Worm (Caenorhabditis elegans): ENCODE measurements around the gene aagr-3.
A peak's percentile ranks its signal among the peaks of the same experiment; 100 is the strongest.

The aagr-3 gene

ce11 chrV:9680260-9680659 lies 49.1 kb downstream of the aagr-3 start:
- no peak for TF ChIP-seq nhr-25 (tag; optimal IDR thresholded peaks at IDR 0.05)

- no peak for TF ChIP-seq ztf-11 (tag; optimal IDR thresholded peaks at IDR 0.05)
- peak; percentile 63 for TF ChIP-seq fos-1 (tag; optimal IDR thresholded peaks at IDR 0.05)
Measured at ce11 chrV:9679166-9679565, 50.1 kb downstream of the aagr-3 start, which contains the start of gene ZK287.9. Gene ZK287.9 (plus strand): TSS chrV:9679357.

DNA sequence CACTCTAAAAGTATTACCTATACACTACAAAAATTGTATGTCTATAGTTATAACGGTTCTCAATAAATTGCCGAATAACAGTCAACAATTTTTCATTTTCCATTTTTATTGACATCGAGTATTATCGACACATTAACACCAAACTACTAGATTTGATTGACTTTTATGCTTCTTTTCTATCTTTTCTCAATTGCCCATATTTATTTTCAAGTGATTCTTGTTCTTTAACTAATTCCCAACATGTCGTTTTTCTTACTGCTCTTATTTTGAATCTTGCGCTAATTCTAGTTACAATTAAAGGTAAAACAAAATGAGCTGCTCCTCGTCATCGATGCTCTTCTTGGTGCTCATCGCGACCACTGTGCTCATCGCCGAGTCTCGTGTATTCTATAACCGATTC lies 51.3 kb downstream of the aagr-3 start, which contains the start of gene cthd-1:
Gene cthd-1, plus strand, starts transcription at position 301 of the 400 bp plus-strand sequence.
- TF ChIP-seq nhr-6 (tag; optimal IDR thresholded peaks at IDR 0.05) (no peak), Y55F3AM.14 (GFP tag; optimal IDR thresholded peaks at IDR 0.05) (no peak), ztf-11 (tag; optimal IDR thresholded peaks at IDR 0.05) (no peak), C34F6.9 (tag; optimal IDR thresholded peaks at IDR 0.05) (no peak), gmeb-1 (tag; optimal IDR thresholded peaks at IDR 0.05) (no peak), nhr-12 (tag; optimal IDR thresholded peaks at IDR 0.05) (no peak), lin-13 (GFP tag; optimal IDR thresholded peaks at IDR 0.05) (no peak), mab-5 (tag; optimal IDR thresholded peaks at IDR 0.05) (no peak)
